Worm (Caenorhabditis elegans): ENCODE data around the gene wht-4.

ce11 chrII:3278634-3279033 is at the start of gene wht-4:
- no peak for TF ChIP-seq ztf-11 (tag; optimal IDR thresholded peaks at IDR 0.05)
- TF ChIP-seq egl-27 (tag; optimal IDR thresholded peaks at IDR 0.05): no peak
- TF ChIP-seq mab-5 (tag; optimal IDR thresholded peaks at IDR 0.05): no peak
- no peak for TF ChIP-seq ama-1 (optimal IDR thresholded peaks at IDR 0.05)
- no peak for TF ChIP-seq zag-1 (tag; optimal IDR thresholded peaks at IDR 0.05)
- TF ChIP-seq ztf-4 (tag; optimal IDR thresholded peaks at IDR 0.05): no peak
- no peak for TF ChIP-seq nhr-11 (tag; optimal IDR thresholded peaks at IDR 0.05)
- TF ChIP-seq skn-1 (tag; optimal IDR thresholded peaks at IDR 0.05): no peak
- TF ChIP-seq nhr-25 (tag; optimal IDR thresholded peaks at IDR 0.05): no peak

All from whole organism, L2 larva.